Fruit fly (Drosophila melanogaster) whole organism, embryonic: ENCODE measurements around the gene glu.

ENCODE experiments used
- Adf1 ChIP-seq: fragments of 200-800 bp; sonication (Bioruptor generic); IDR thresholded peaks from 2 replicates; pipeline ENCODE4 v1.3.6; 2022; ENCODE audit warnings: missing biosample characterization, missing genetic modification characterization
- Bdp1 ChIP-seq: fragments of 200-800 bp; sonication (Bioruptor generic); optimal IDR thresholded peaks from 3 replicates; lab custom pipeline; 2016; ENCODE audit warnings: missing biosample characterization, missing genetic modification characterization
- CG10267 ChIP-seq: fragments of 200-800 bp; sonication (Bioruptor generic); optimal IDR thresholded peaks from 2 replicates; lab custom pipeline; 2018; ENCODE audit warnings: missing biosample characterization, mild to moderate bottlenecking, missing genetic modification characterization, moderate library complexity
- CG10979 ChIP-seq: fragments of 200-800 bp; sonication (Bioruptor generic); optimal IDR thresholded peaks from 2 replicates; lab custom pipeline; 2018; ENCODE audit warnings: missing biosample characterization, mild to moderate bottlenecking, missing genetic modification characterization, moderate library complexity
- CG11398 ChIP-seq: fragments of 200-800 bp; sonication (Bioruptor generic); optimal IDR thresholded peaks from 2 replicates; lab custom pipeline; 2016; ENCODE audit warnings: missing biosample characterization, missing genetic modification characterization
- CG11695 ChIP-seq: fragments of 200-800 bp; sonication (Bioruptor generic); IDR thresholded peaks from 3 replicates; pipeline ENCODE4 v1.3.6; 2022; ENCODE audit warnings: missing biosample characterization, missing genetic modification characterization
- CG12769 ChIP-seq: fragments of 200-800 bp; sonication (Bioruptor generic); optimal IDR thresholded peaks from 2 replicates; lab custom pipeline; 2019; ENCODE audit warnings: missing biosample characterization, mild to moderate bottlenecking, missing genetic modification characterization, moderate library complexity
- CG1602 ChIP-seq: fragments of 200-800 bp; sonication (Bioruptor generic); optimal IDR thresholded peaks from 3 replicates; lab custom pipeline; 2016; ENCODE audit warnings: missing biosample characterization, missing genetic modification characterization
- CG17328 ChIP-seq: fragments of 200-800 bp; sonication (Bioruptor generic); IDR thresholded peaks from 2 replicates; pipeline ENCODE4 v1.3.6; 2022; ENCODE audit warnings: missing biosample characterization, missing genetic modification characterization
- CG1832 ChIP-seq: fragments of 200-800 bp; sonication (Bioruptor generic); optimal IDR thresholded peaks from 2 replicates; lab custom pipeline; 2017; ENCODE audit warnings: missing biosample characterization, mild to moderate bottlenecking, missing genetic modification characterization, inconsistent platforms
- CG18619 ChIP-seq: fragments of 200-800 bp; sonication (Bioruptor generic); optimal IDR thresholded peaks from 3 replicates; lab custom pipeline; 2017; ENCODE audit warnings: missing biosample characterization, mild to moderate bottlenecking, missing genetic modification characterization
- CG2116 ChIP-seq: fragments of 200-800 bp; sonication (Bioruptor generic); optimal IDR thresholded peaks from 3 replicates; lab custom pipeline; 2018; ENCODE audit warnings: missing biosample characterization, mild to moderate bottlenecking, missing genetic modification characterization
- CG31224 ChIP-seq: fragments of 200-800 bp; sonication (Bioruptor generic); IDR thresholded peaks from 2 replicates; pipeline ENCODE4 v1.3.6; 2022; ENCODE audit warnings: missing biosample characterization, missing genetic modification characterization
- CG33213 ChIP-seq: fragments of 200-800 bp; sonication (Bioruptor generic); optimal IDR thresholded peaks from 3 replicates; lab custom pipeline; 2016; ENCODE audit warnings: missing biosample characterization, missing genetic modification characterization
- CG3838 ChIP-seq: fragments of 200-800 bp; sonication (Bioruptor generic); optimal IDR thresholded peaks from 3 replicates; lab custom pipeline; 2016; ENCODE audit warnings: missing biosample characterization, missing genetic modification characterization
- CG3847 ChIP-seq: fragments of 200-800 bp; sonication (Bioruptor generic); IDR thresholded peaks from 2 replicates; pipeline ENCODE4 v1.3.6; 2022; ENCODE audit warnings: missing biosample characterization, missing genetic modification characterization
- CG4424 ChIP-seq: fragments of 200-800 bp; sonication (Bioruptor generic); optimal IDR thresholded peaks from 3 replicates; lab custom pipeline; 2016; ENCODE audit warnings: missing biosample characterization, missing genetic modification characterization
- CG4820 ChIP-seq: fragments of 200-800 bp; sonication (Bioruptor generic); optimal IDR thresholded peaks from 3 replicates; lab custom pipeline; 2016; ENCODE audit warnings: missing biosample characterization, missing genetic modification characterization
- CG5953 ChIP-seq: fragments of 200-800 bp; sonication (Bioruptor generic); IDR thresholded peaks from 2 replicates; pipeline ENCODE4 v1.3.6; 2022; ENCODE audit warnings: missing biosample characterization, missing genetic modification characterization
- CG6654 ChIP-seq: fragments of 200-800 bp; sonication (Bioruptor generic); optimal IDR thresholded peaks from 2 replicates; lab custom pipeline; 2017; ENCODE audit warnings: missing biosample characterization, mild to moderate bottlenecking, missing genetic modification characterization
- CG7271 ChIP-seq: fragments of 200-800 bp; sonication (Bioruptor generic); optimal IDR thresholded peaks from 2 replicates; lab custom pipeline; 2018; ENCODE audit warnings: missing biosample characterization, mild to moderate bottlenecking, missing genetic modification characterization, moderate library complexity
- CG7372 ChIP-seq: fragments of 200-800 bp; sonication (Bioruptor generic); IDR thresholded peaks from 2 replicates; pipeline ENCODE4 v1.3.6; 2022; ENCODE audit warnings: missing biosample characterization, missing genetic modification characterization
- GATAe ChIP-seq: fragments of 200-800 bp; sonication (Bioruptor generic); conservative IDR thresholded peaks from 2 replicates; pipeline ENCODE4 v1.3.6; 2022; ENCODE audit warnings: missing biosample characterization, missing genetic modification characterization
- HLH3B ChIP-seq: fragments of 200-800 bp; sonication (Bioruptor generic); IDR thresholded peaks from 2 replicates; pipeline ENCODE4 v1.3.6; 2022; ENCODE audit warnings: missing biosample characterization, missing genetic modification characterization
- HLH54F ChIP-seq: fragments of 200-800 bp; sonication (Bioruptor generic); optimal IDR thresholded peaks from 3 replicates; lab custom pipeline; 2016; ENCODE audit warnings: missing biosample characterization, missing genetic modification characterization
- HmgZ ChIP-seq: fragments of 200-800 bp; sonication (Bioruptor generic); optimal IDR thresholded peaks from 2 replicates; lab custom pipeline; 2018; ENCODE audit warnings: missing biosample characterization, mild to moderate bottlenecking, missing genetic modification characterization
- Lpt ChIP-seq: fragments of >200 bp; optimal IDR thresholded peaks from 2 replicates; lab custom pipeline; 2018; ENCODE audit warnings: missing biosample characterization, missing genetic modification characterization
- MESR4 ChIP-seq: fragments of 200-800 bp; sonication (Bioruptor generic); optimal IDR thresholded peaks from 2 replicates; lab custom pipeline; 2018; ENCODE audit warnings: missing biosample characterization, mild to moderate bottlenecking, missing genetic modification characterization, moderate library complexity
- Myb ChIP-seq: fragments of 200-800 bp; sonication (Bioruptor generic); optimal IDR thresholded peaks from 2 replicates; lab custom pipeline; 2016; ENCODE audit warnings: missing biosample characterization, missing genetic modification characterization
- Neu2 ChIP-seq: fragments of 200-800 bp; sonication (Bioruptor generic); optimal IDR thresholded peaks from 3 replicates; lab custom pipeline; 2016; ENCODE audit warnings: missing biosample characterization, missing genetic modification characterization, borderline replicate concordance
- Nf-YB ChIP-seq: fragments of 200-800 bp; sonication (Bioruptor generic); optimal IDR thresholded peaks from 3 replicates; lab custom pipeline; 2019; ENCODE audit warnings: missing biosample characterization, mild to moderate bottlenecking, missing genetic modification characterization, moderate library complexity
- Optix ChIP-seq: fragments of 200-800 bp; sonication (Bioruptor generic); IDR thresholded peaks from 3 replicates; pipeline ENCODE4 v1.3.6; 2022; ENCODE audit warnings: missing biosample characterization, missing genetic modification characterization
- Rx ChIP-seq: fragments of 200-800 bp; sonication (Bioruptor generic); IDR thresholded peaks from 2 replicates; pipeline ENCODE4 v1.3.6; 2022; ENCODE audit warnings: missing biosample characterization, missing genetic modification characterization
- Sin3A ChIP-seq: fragments of >200 bp; optimal IDR thresholded peaks from 2 replicates; lab custom pipeline; 2018
- dmrt99B ChIP-seq: fragments of 200-800 bp; sonication (Bioruptor generic); optimal IDR thresholded peaks from 2 replicates; lab custom pipeline; 2018; ENCODE audit warnings: missing biosample characterization, mild to moderate bottlenecking, missing genetic modification characterization, moderate library complexity
- eve ChIP-seq, 2 experiments: fragments of >200 bp; optimal IDR thresholded peaks; 2 replicates each; lab custom pipeline; 2017; ENCODE audit warnings: missing biosample characterization in 2 of 2, missing genetic modification characterization in 2 of 2
- fd64A ChIP-seq: fragments of 200-800 bp; sonication (Bioruptor generic); optimal IDR thresholded peaks from 3 replicates; lab custom pipeline; 2018; ENCODE audit warnings: missing biosample characterization, mild to moderate bottlenecking, missing genetic modification characterization
- grau ChIP-seq: fragments of 200-800 bp; optimal IDR thresholded peaks from 3 replicates; lab custom pipeline; 2019; ENCODE audit warnings: missing biosample characterization, mild to moderate bottlenecking, missing genetic modification characterization, moderate library complexity
- hkb ChIP-seq, 2 experiments: fragments of 200-800 bp in 1 of 2; fragments of >200 bp in 1 of 2; sonication (Bioruptor generic) in 1 of 2; IDR thresholded peaks in 1 of 2; optimal IDR thresholded peaks in 1 of 2; 2 replicates each; pipeline versions ENCODE4 v1.3.6 to Lab custom; 2017 to 2022; ENCODE audit warnings: missing biosample characterization in 1 of 2, missing genetic modification characterization in 1 of 2
- lilli ChIP-seq: fragments of 200-800 bp; sonication (Bioruptor generic); optimal IDR thresholded peaks from 3 replicates; lab custom pipeline; 2016; ENCODE audit warnings: missing biosample characterization, missing genetic modification characterization
- nerfin-1 ChIP-seq: fragments of 200-800 bp; sonication (Bioruptor generic); optimal IDR thresholded peaks from 3 replicates; lab custom pipeline; 2019; ENCODE audit warnings: missing biosample characterization, mild to moderate bottlenecking, missing genetic modification characterization, moderate library complexity
- pan ChIP-seq, 4 experiments: fragments of >200 bp in 3 of 4; fragments of 200-800 bp in 1 of 4; sonication (Bioruptor generic) in 1 of 4; optimal IDR thresholded peaks in 3 of 4; IDR thresholded peaks in 1 of 4; 2 replicates each; pipeline versions ENCODE4 v1.3.6 to Lab custom; 2017 to 2022; ENCODE audit warnings: missing biosample characterization in 2 of 4, missing genetic modification characterization in 2 of 4, mixed read lengths in 1 of 4
- ranshi ChIP-seq: fragments of 200-800 bp; sonication (Bioruptor generic); IDR thresholded peaks from 2 replicates; pipeline ENCODE4 v1.3.6; 2022; ENCODE audit warnings: missing biosample characterization, missing genetic modification characterization
- salm ChIP-seq: fragments of 200-800 bp; sonication (Bioruptor generic); optimal IDR thresholded peaks from 2 replicates; lab custom pipeline; 2018; ENCODE audit warnings: missing biosample characterization, mild to moderate bottlenecking, missing genetic modification characterization
- schlank ChIP-seq: fragments of 200-800 bp; sonication (Bioruptor generic); optimal IDR thresholded peaks from 2 replicates; lab custom pipeline; 2018; ENCODE audit warnings: missing biosample characterization, mild to moderate bottlenecking, missing genetic modification characterization
- slp2 ChIP-seq: fragments of 200-800 bp; sonication (Bioruptor generic); optimal IDR thresholded peaks from 2 replicates; lab custom pipeline; 2016; ENCODE audit warnings: missing biosample characterization, missing genetic modification characterization
- wdn ChIP-seq: fragments of 200-800 bp; sonication (Bioruptor generic); IDR thresholded peaks from 2 replicates; pipeline ENCODE4 v1.3.6; 2022; ENCODE audit warnings: missing biosample characterization, missing genetic modification characterization
- z ChIP-seq: fragments of 200-800 bp; sonication (Bioruptor generic); IDR thresholded peaks from 3 replicates; pipeline ENCODE4 v1.3.6; 2022; ENCODE audit warnings: missing biosample characterization, missing genetic modification characterization

Gene glu

dm6 chr2L:16683958-16684877, 54.0 kb downstream of the glu start, which contains the start of gene CG31807 (continued):
- TF ChIP-seq CG7271 (tag; lab: Kevin White, UChicago) (no peak), ranshi (0 out of 2 replicates have a peak, but pooled peaks have one; percentile 9), CG31224 (GFP tag; lab: Robert Waterston, UW) (no peak), schlank (tag; lab: Kevin White, UChicago) (peak; percentile 40), wdn (GFP tag; lab: Robert Waterston, UW) (peak; percentile 40; the same call in 1 of the 2 replicates), Adf1 (peak; percentile 33; the same call in 1 of the 2 replicates), CG11695 (GFP tag; lab: Robert Waterston, UW) (peak; percentile 28; the same call in 1 of the 3 replicates), CG7372 (no peak), pan (optimal IDR thresholded peaks at IDR 0.05; lab: Kevin White, UChicago) (no peak), pan (GFP tag; optimal IDR thresholded peaks at IDR 0.05 in 1 of 2, IDR thresholded peaks at IDR 0.05 in 1 of 2) (peak in 1 of 2 experiments; percentile 44), CG1832 (GFP tag; lab: Kevin White, UChicago) (no peak), Sin3A (lab: Kevin White, UChicago) (no peak), MESR4 (GFP tag; lab: Kevin White, UChicago) (no peak), HLH54F (GFP tag; lab: Kevin White, UChicago) (peak; percentile 52), CG10979 (tag; lab: Kevin White, UChicago) (peak; percentile 35), CG3847 (GFP tag; lab: Robert Waterston, UW) (peak; percentile 44), CG4820 (GFP tag; lab: Kevin White, UChicago) (peak; percentile 48), nerfin-1 (tag; lab: Kevin White, UChicago) (peak; percentile 76), eve (GFP tag; optimal IDR thresholded peaks at IDR 0.05; lab: Kevin White, UChicago) (peak in 1 of 2 experiments; percentile 88), CG18619 (GFP tag; lab: Kevin White, UChicago) (peak; percentile 43), CG12769 (tag; lab: Kevin White, UChicago) (peak; percentile 10), Neu2 (GFP tag; lab: Kevin White, UChicago) (no peak), slp2 (GFP tag; lab: Kevin White, UChicago) (peak; percentile 34), CG1602 (GFP tag; lab: Kevin White, UChicago) (peak; percentile 3), dmrt99B (tag; lab: Kevin White, UChicago) (peak; percentile 64), GATAe (GFP tag; lab: Robert Waterston, UW) (no peak), hkb (optimal IDR thresholded peaks at IDR 0.05; lab: Kevin White, UChicago) (no peak), hkb (GFP tag; IDR thresholded peaks at IDR 0.05; lab: Robert Waterston, UW) (peak; percentile 62), lilli (peak; percentile 66), Rx (GFP tag; lab: Robert Waterston, UW) (no peak), CG6654 (GFP tag; lab: Kevin White, UChicago) (peak; percentile 58), HLH3B (peak; percentile 41; the same call in 1 of the 2 replicates), fd64A (no peak), CG33213 (peak; percentile 16), HmgZ (tag; lab: Kevin White, UChicago) (peak; percentile 68), CG4424 (GFP tag; lab: Kevin White, UChicago) (peak; percentile 33), Myb (GFP tag; lab: Kevin White, UChicago) (peak; percentile 49), Lpt (GFP tag; lab: Kevin White, UChicago) (no peak), Nf-YB (peak; percentile 64), salm (tag; lab: Kevin White, UChicago) (peak; percentile 80), Bdp1 (GFP tag; lab: Kevin White, UChicago) (peak; percentile 12), CG3838 (peak; percentile 37), z (GFP tag; lab: Robert Waterston, UW) (no peak), CG17328 (GFP tag; lab: Robert Waterston, UW) (peak; percentile 35; the same call in 1 of the 2 replicates), CG10267 (peak; percentile 4), CG5953 (GFP tag; lab: Robert Waterston, UW) (no peak), CG11398 (GFP tag; lab: Kevin White, UChicago) (no peak), grau (tag; lab: Kevin White, UChicago) (peak; percentile 84), CG2116 (no peak), Optix (GFP tag; lab: Robert Waterston, UW) (peak; percentile 57; the same call in 1 of the 3 replicates)
